Worm (Caenorhabditis elegans) whole organism, late embryonic: Measurements from ENCODE around the gene W06A11.1.

Experiments
- ceh-24 ChIP-seq: sonication (generic microtip); optimal IDR thresholded peaks from 2 replicates; lab custom pipeline; 2016; ENCODE audit warnings: mild to moderate bottlenecking, missing genetic modification characterization, missing compliant biosample characterization
- ceh-45 ChIP-seq: fragments of 200-800 bp; sonication (Bioruptor generic); IDR thresholded peaks from 2 replicates; pipeline ENCODE4 v1.3.6; 2022; ENCODE audit warnings: missing genetic modification reagents, missing genetic modification characterization, missing compliant biosample characterization
- nfya-1 ChIP-seq: sonication (generic microtip); optimal IDR thresholded peaks from 2 replicates; lab custom pipeline; 2017; ENCODE audit warnings: missing genetic modification characterization, mild to moderate bottlenecking, missing compliant biosample characterization, antibody characterized with exemption, moderate library complexity
- nhr-11 ChIP-seq: fragments of 150-350 bp; optimal IDR thresholded peaks from 2 replicates; lab custom pipeline; 2014; ENCODE audit warnings: missing biosample characterization, missing genetic modification characterization
- unc-86 ChIP-seq: sonication (generic microtip); optimal IDR thresholded peaks from 2 replicates; lab custom pipeline; 2016; ENCODE audit warnings: missing genetic modification characterization, missing compliant biosample characterization

DNA sequence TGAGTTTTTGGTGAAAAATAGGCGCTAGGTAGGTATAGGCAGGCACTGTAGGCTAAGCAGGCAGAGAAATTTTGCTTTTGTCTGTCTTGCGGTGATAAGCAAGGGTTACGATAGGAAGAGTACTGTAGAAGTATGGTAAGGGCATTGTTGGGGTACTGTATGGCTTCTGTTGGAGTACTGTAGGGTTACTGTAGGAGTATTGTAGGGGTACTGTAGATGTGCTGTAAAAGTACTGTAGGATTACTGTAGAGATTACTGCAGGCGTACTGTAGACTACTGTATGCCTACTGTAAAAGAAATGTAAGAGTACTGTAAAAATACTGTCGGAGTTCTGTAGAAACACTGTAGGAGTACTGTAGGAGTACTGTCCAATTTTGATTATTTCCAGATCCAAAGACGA, 25.1 kb downstream of the W06A11.1 start:
- TF ChIP-seq nhr-11 (tag; lab: Kevin White, UChicago) (no peak), unc-86 (no peak), ceh-45 (GFP tag; lab: Robert Waterston, UW) (no peak), nfya-1 (tag; lab: Kevin White, UChicago) (no peak), ceh-24 (no peak)
